Worm (Caenorhabditis elegans) whole organism, L1 larva: ENCODE measurements around the gene srv-9.

Experiments used
- C04F5.9 ChIP-seq: sonication (generic microtip); optimal IDR thresholded peaks from 2 replicates; lab custom pipeline; 2016; ENCODE audit warnings: missing genetic modification characterization, missing compliant biosample characterization
- C16A3.4 ChIP-seq: fragments of 150-350 bp; optimal IDR thresholded peaks from 2 replicates; lab custom pipeline; 2014; ENCODE audit warnings: missing biosample characterization, missing genetic modification characterization
- alr-1 ChIP-seq: fragments of 200-800 bp; sonication (Bioruptor generic); optimal IDR thresholded peaks from 2 replicates; lab custom pipeline; 2018; ENCODE audit warnings: borderline replicate concordance, mild to moderate bottlenecking, missing genetic modification characterization, missing compliant biosample characterization
- ama-1 ChIP-seq: fragments of 150-350 bp; optimal IDR thresholded peaks from 2 replicates; lab custom pipeline; 2014
- blmp-1 ChIP-seq: fragments of 150-350 bp; optimal IDR thresholded peaks from 2 replicates; lab custom pipeline; 2014; ENCODE audit warnings: missing biosample characterization, missing genetic modification characterization
- ceh-63 ChIP-seq: fragments of 200-800 bp; sonication (Bioruptor generic); optimal IDR thresholded peaks from 2 replicates; lab custom pipeline; 2018; ENCODE audit warnings: mild to moderate bottlenecking, missing genetic modification characterization, missing compliant biosample characterization
- ceh-8 ChIP-seq: fragments of 200-800 bp; sonication (Bioruptor generic); optimal IDR thresholded peaks from 2 replicates; lab custom pipeline; 2018; ENCODE audit warnings: mild to moderate bottlenecking, missing genetic modification characterization, moderate library complexity, missing compliant biosample characterization
- ceh-82 ChIP-seq, 3 experiments: fragments of 150-350 bp in 1 of 3; sonication (generic microtip) in 2 of 3; optimal IDR thresholded peaks; 2 replicates each; lab custom pipeline; 2014 to 2017; ENCODE audit warnings: missing biosample characterization in 3 of 3, missing genetic modification characterization in 3 of 3
- ceh-88 ChIP-seq: fragments of 200-800 bp; sonication (Bioruptor generic); IDR thresholded peaks from 2 replicates; pipeline ENCODE4 v1.3.6; 2022; ENCODE audit warnings: missing genetic modification characterization, missing compliant biosample characterization
- dpl-1 ChIP-seq, 3 experiments: fragments of 150-350 bp in 2 of 3; sonication (generic microtip) in 1 of 3; optimal IDR thresholded peaks; 2 replicates each; lab custom pipeline; 2014 to 2017; ENCODE audit warnings: missing biosample characterization in 3 of 3, missing genetic modification characterization in 3 of 3, missing genetic modification reagents in 3 of 3
- efl-1 ChIP-seq, 4 experiments: fragments of 150-350 bp; optimal IDR thresholded peaks in 3 of 4; peaks in 1 of 4; 1 replicate in 1 of 4; 2 replicates in 3 of 4; lab custom pipeline; 2014; ENCODE audit warnings: missing biosample characterization in 2 of 4, missing genetic modification characterization in 2 of 4, missing genetic modification reagents in 2 of 4
- elt-2 ChIP-seq: sonication (generic microtip); optimal IDR thresholded peaks from 2 replicates; lab custom pipeline; 2016; ENCODE audit warnings: missing genetic modification characterization, mild to moderate bottlenecking, inconsistent platforms, missing compliant biosample characterization, missing genetic modification reagents
- elt-3 ChIP-seq, 6 experiments: fragments of 150-350 bp in 1 of 6; sonication (generic microtip); optimal IDR thresholded peaks; 2 replicates each; lab custom pipeline; 2017 to 2018; ENCODE audit warnings: missing biosample characterization in 6 of 6, missing genetic modification characterization in 6 of 6, inconsistent platforms in 1 of 6
- fkh-4 ChIP-seq: sonication (generic microtip); optimal IDR thresholded peaks from 2 replicates; lab custom pipeline; 2016; ENCODE audit warnings: missing compliant biosample characterization, missing genetic modification characterization, borderline replicate concordance
- fkh-8 ChIP-seq: sonication (generic microtip); optimal IDR thresholded peaks from 2 replicates; lab custom pipeline; 2016; ENCODE audit warnings: mild to moderate bottlenecking, missing genetic modification characterization, missing compliant biosample characterization
- grh-1 ChIP-seq: fragments of 200-800 bp; sonication (Bioruptor generic); IDR thresholded peaks from 2 replicates; pipeline ENCODE4 v1.3.6; 2022; ENCODE audit warnings: missing genetic modification reagents, missing genetic modification characterization, missing compliant biosample characterization
- hpl-2 ChIP-seq: fragments of 150-350 bp; optimal IDR thresholded peaks from 2 replicates; lab custom pipeline; 2014; ENCODE audit warnings: missing biosample characterization, missing genetic modification reagents, missing genetic modification characterization
- jun-1 ChIP-seq: fragments of 150-350 bp; optimal IDR thresholded peaks from 2 replicates; lab custom pipeline; 2014; ENCODE audit warnings: missing biosample characterization, missing genetic modification reagents, missing genetic modification characterization
- lin-13 ChIP-seq: fragments of 150-350 bp; optimal IDR thresholded peaks from 2 replicates; lab custom pipeline; 2014; ENCODE audit warnings: missing biosample characterization, missing genetic modification reagents, missing genetic modification characterization
- lin-14 ChIP-seq: fragments of 200-800 bp; sonication (Bioruptor generic); optimal IDR thresholded peaks from 2 replicates; lab custom pipeline; 2018; ENCODE audit warnings: mild to moderate bottlenecking, missing genetic modification characterization, moderate library complexity, missing compliant biosample characterization
- lin-15B ChIP-seq: fragments of 150-350 bp; sonication (generic microtip); optimal IDR thresholded peaks from 3 replicates; lab custom pipeline; 2014; ENCODE audit warnings: missing biosample characterization, missing genetic modification characterization
- lin-35 ChIP-seq, 2 experiments: fragments of 150-350 bp; optimal IDR thresholded peaks; 2 replicates each; lab custom pipeline; 2014; ENCODE audit warnings: missing biosample characterization in 2 of 2, missing genetic modification characterization in 2 of 2, missing genetic modification reagents in 2 of 2
- lir-3 ChIP-seq: sonication (generic microtip); optimal IDR thresholded peaks from 2 replicates; lab custom pipeline; 2016; ENCODE audit warnings: mild to moderate bottlenecking, missing genetic modification characterization, moderate library complexity, missing compliant biosample characterization; ENCODE audit not compliant: poor library complexity
- lsy-2 ChIP-seq, 2 experiments: fragments of 150-350 bp; optimal IDR thresholded peaks; 2 replicates each; lab custom pipeline; 2014; ENCODE audit warnings: missing biosample characterization in 2 of 2, missing genetic modification characterization in 2 of 2
- mef-2 ChIP-seq: fragments of 150-350 bp; optimal IDR thresholded peaks from 2 replicates; lab custom pipeline; 2014; ENCODE audit warnings: missing biosample characterization, missing genetic modification characterization
- mep-1 ChIP-seq: fragments of 150-350 bp; optimal IDR thresholded peaks from 2 replicates; lab custom pipeline; 2014; ENCODE audit warnings: missing biosample characterization, missing genetic modification characterization
- nhr-20 ChIP-seq: sonication (generic microtip); optimal IDR thresholded peaks from 2 replicates; lab custom pipeline; 2016; ENCODE audit warnings: mild to moderate bottlenecking, missing genetic modification characterization, missing compliant biosample characterization
- nhr-47 ChIP-seq: sonication (generic microtip); optimal IDR thresholded peaks from 2 replicates; lab custom pipeline; 2016; ENCODE audit warnings: mild to moderate bottlenecking, missing genetic modification characterization, moderate library complexity, missing compliant biosample characterization
- nhr-71 ChIP-seq: sonication (generic microtip); optimal IDR thresholded peaks from 2 replicates; lab custom pipeline; 2016; ENCODE audit warnings: mild to moderate bottlenecking, missing genetic modification characterization, moderate library complexity, missing compliant biosample characterization
- nhr-76 ChIP-seq: sonication (generic microtip); optimal IDR thresholded peaks from 2 replicates; lab custom pipeline; 2017; ENCODE audit warnings: missing biosample characterization, missing genetic modification characterization
- nhr-77 ChIP-seq: fragments of 150-350 bp; optimal IDR thresholded peaks from 2 replicates; lab custom pipeline; 2014; ENCODE audit warnings: missing biosample characterization, missing genetic modification characterization
- nhr-85 ChIP-seq: sonication (generic microtip); peaks from one replicate; lab custom pipeline; 2016; ENCODE audit warnings: missing genetic modification characterization, inconsistent platforms, missing compliant biosample characterization
- nhr-90 ChIP-seq: sonication (generic microtip); optimal IDR thresholded peaks from 2 replicates; lab custom pipeline; 2016; ENCODE audit warnings: mild to moderate bottlenecking, missing genetic modification characterization, missing compliant biosample characterization; ENCODE audit not compliant: poor library complexity
- pax-3 ChIP-seq: fragments of 200-800 bp; sonication (Bioruptor generic); optimal IDR thresholded peaks from 2 replicates; lab custom pipeline; 2018; ENCODE audit warnings: mild to moderate bottlenecking, missing genetic modification characterization, moderate library complexity, missing compliant biosample characterization
- pqm-1 ChIP-seq: sonication (generic microtip); optimal IDR thresholded peaks from 3 replicates; lab custom pipeline; 2017; ENCODE audit warnings: missing biosample characterization, missing genetic modification characterization
- rnt-1 ChIP-seq: sonication (generic microtip); optimal IDR thresholded peaks from 2 replicates; lab custom pipeline; 2016; ENCODE audit warnings: mild to moderate bottlenecking, missing genetic modification characterization, moderate library complexity, missing compliant biosample characterization
- snu-23 ChIP-seq: sonication (generic microtip); optimal IDR thresholded peaks from 2 replicates; lab custom pipeline; 2016; ENCODE audit warnings: missing genetic modification characterization, missing compliant biosample characterization
- sox-4 ChIP-seq: sonication (generic microtip); optimal IDR thresholded peaks from 2 replicates; lab custom pipeline; 2016; ENCODE audit warnings: missing genetic modification characterization, missing compliant biosample characterization
- sup-37 ChIP-seq: fragments of 200-800 bp; sonication (Bioruptor generic); optimal IDR thresholded peaks from 2 replicates; lab custom pipeline; 2018; ENCODE audit warnings: mild to moderate bottlenecking, missing genetic modification characterization, missing compliant biosample characterization
- swsn-7 ChIP-seq: sonication (generic microtip); optimal IDR thresholded peaks from 2 replicates; lab custom pipeline; 2016; ENCODE audit warnings: missing genetic modification characterization, missing compliant biosample characterization
- unc-130 ChIP-seq: fragments of 150-350 bp; optimal IDR thresholded peaks from 2 replicates; lab custom pipeline; 2017; ENCODE audit warnings: missing biosample characterization, missing genetic modification characterization, inconsistent platforms
- unc-30 ChIP-seq: sonication (generic microtip); optimal IDR thresholded peaks from 2 replicates; lab custom pipeline; 2017; ENCODE audit warnings: missing biosample characterization, missing genetic modification characterization
- xbp-1 ChIP-seq: sonication (generic microtip); optimal IDR thresholded peaks from 2 replicates; lab custom pipeline; 2016; ENCODE audit warnings: missing genetic modification characterization, missing compliant biosample characterization
- zip-4 ChIP-seq: fragments of 200-800 bp; sonication (Bioruptor generic); optimal IDR thresholded peaks from 2 replicates; lab custom pipeline; 2018; ENCODE audit warnings: mild to moderate bottlenecking, missing genetic modification characterization, moderate library complexity, missing compliant biosample characterization
- ztf-4 ChIP-seq: fragments of 150-350 bp; optimal IDR thresholded peaks from 2 replicates; lab custom pipeline; 2014; ENCODE audit warnings: missing biosample characterization, missing genetic modification characterization

Gene srv-9

ce11 chrV:13374532-13374931, 48.4 kb downstream of the srv-9 start:
- TF ChIP-seq unc-30 (tag; lab: Kevin White, UChicago) (no peak), sox-4 (tag; lab: Kevin White, UChicago) (no peak), lir-3 (tag; lab: Kevin White, UChicago) (no peak), ztf-4 (tag; lab: Kevin White, UChicago) (peak; percentile 42), fkh-4 (tag; lab: Kevin White, UChicago) (no peak), nhr-71 (tag; lab: Kevin White, UChicago) (peak; percentile 56), lin-13 (GFP tag; lab: Kevin White, UChicago) (peak; percentile 14), ceh-63 (GFP tag; lab: Kevin White, UChicago) (no peak), snu-23 (GFP tag; lab: Kevin White, UChicago) (peak; percentile 31), C16A3.4 (tag; lab: Kevin White, UChicago) (peak; percentile 23), lin-14 (GFP tag; lab: Kevin White, UChicago) (peak; percentile 84), nhr-85 (tag; lab: Kevin White, UChicago) (peak; percentile 97), nhr-90 (peak; percentile 45), C04F5.9 (no peak), efl-1 (optimal IDR thresholded peaks at IDR 0.05; lab: Kevin White, UChicago) (peak; percentile 19 to 32), efl-1 (GFP tag; optimal IDR thresholded peaks at IDR 0.05 in 1 of 2; lab: Kevin White, UChicago) (peak in 1 of 2 experiments; percentile 50), lin-35 (GFP tag; optimal IDR thresholded peaks at IDR 0.05; lab: Kevin White, UChicago) (peak; percentile 17 to 24), lsy-2 (tag; optimal IDR thresholded peaks at IDR 0.05; lab: Kevin White, UChicago) (peak; percentile 31 to 61), grh-1 (GFP tag; lab: Robert Waterston, UW) (peak; percentile 94), nhr-47 (peak; percentile 18), nhr-20 (tag; lab: Kevin White, UChicago) (peak; percentile 46), mef-2 (tag; lab: Kevin White, UChicago) (no peak), ceh-88 (GFP tag; lab: Robert Waterston, UW) (no peak), mep-1 (tag; lab: Kevin White, UChicago) (peak; percentile 61), nhr-76 (no peak), dpl-1 (GFP tag; optimal IDR thresholded peaks at IDR 0.05; lab: Kevin White, UChicago) (peak in 1 of 3 experiments; percentile 34), rnt-1 (tag; lab: Kevin White, UChicago) (peak; percentile 48), ceh-82 (tag; optimal IDR thresholded peaks at IDR 0.05; lab: Kevin White, UChicago) (peak in 2 of 3 experiments; percentile 13 to 26), blmp-1 (peak; percentile 82)

- no peak for TF ChIP-seq lin-15B (tag; lab: Kevin White, UChicago)
- TF ChIP-seq unc-130 (tag; lab: Kevin White, UChicago) = no peak
- TF ChIP-seq xbp-1 = no peak
- no peak for TF ChIP-seq fkh-8
- peak; percentile 20 for TF ChIP-seq pax-3 (tag; lab: Kevin White, UChicago)
- TF ChIP-seq unc-30 (tag; lab: Kevin White, UChicago) = no peak
- peak; percentile 72 for TF ChIP-seq nhr-85 (tag; lab: Kevin White, UChicago)
- no peak for TF ChIP-seq efl-1 (optimal IDR thresholded peaks at IDR 0.05; lab: Kevin White, UChicago)
- peak in 1 of 2 experiments; percentile 83 for TF ChIP-seq efl-1 (GFP tag; optimal IDR thresholded peaks at IDR 0.05 in 1 of 2; lab: Kevin White, UChicago)
- TF ChIP-seq elt-2 (tag; lab: Kevin White, UChicago) = peak; percentile 94
- no peak for TF ChIP-seq alr-1 (tag; lab: Kevin White, UChicago)
- no peak for TF ChIP-seq ama-1
- TF ChIP-seq nhr-77 (tag; lab: Kevin White, UChicago) = no peak
- TF ChIP-seq nhr-90 = peak; percentile 52
- TF ChIP-seq lin-35 (GFP tag; optimal IDR thresholded peaks at IDR 0.05; lab: Kevin White, UChicago) = peak in 1 of 2 experiments; percentile 47
- TF ChIP-seq blmp-1 = peak; percentile 97
- TF ChIP-seq hpl-2 (GFP tag; lab: Kevin White, UChicago) = no peak
- TF ChIP-seq sup-37 = no peak
- no peak for TF ChIP-seq mef-2 (tag; lab: Kevin White, UChicago)
- TF ChIP-seq pqm-1 (tag; lab: Kevin White, UChicago) = peak; percentile 55
- TF ChIP-seq jun-1 = peak; percentile 32
- no peak for TF ChIP-seq zip-4
- peak in 1 of 2 experiments; percentile 39 for TF ChIP-seq lsy-2 (tag; optimal IDR thresholded peaks at IDR 0.05; lab: Kevin White, UChicago)
- peak; percentile 54 for TF ChIP-seq lin-14 (GFP tag; lab: Kevin White, UChicago)
- TF ChIP-seq lir-3 (tag; lab: Kevin White, UChicago) = no peak
- TF ChIP-seq dpl-1 (GFP tag; optimal IDR thresholded peaks at IDR 0.05; lab: Kevin White, UChicago) = peak in 1 of 3 experiments; percentile 6
- peak; percentile 4 for TF ChIP-seq snu-23 (GFP tag; lab: Kevin White, UChicago)
- TF ChIP-seq nhr-71 (tag; lab: Kevin White, UChicago) = peak; percentile 54
- TF ChIP-seq nhr-20 (tag; lab: Kevin White, UChicago) = peak; percentile 50
- peak in 4 of 6 experiments; percentile 18 to 68 (median 58) for TF ChIP-seq elt-3 (tag; optimal IDR thresholded peaks at IDR 0.05; lab: Kevin White, UChicago)
- TF ChIP-seq swsn-7 (tag; lab: Kevin White, UChicago) = no peak
- TF ChIP-seq ceh-8 (GFP tag; lab: Kevin White, UChicago) = no peak
Measured at ce11 chrV:13373643-13374042, 49.3 kb downstream of the srv-9 start.
